Worm (Caenorhabditis elegans) whole organism, mixed stage, embryonic: ENCODE results near the gene C06E4.2.

Experiments used
- M03D4.4 ChIP-seq: sonication (generic microtip); optimal IDR thresholded peaks from 2 replicates; lab custom pipeline; 2017; ENCODE audit warnings: mild to moderate bottlenecking, missing genetic modification characterization, missing compliant biosample characterization
- bed-3 ChIP-seq: fragments of 200-800 bp; sonication (Bioruptor generic); optimal IDR thresholded peaks from 3 replicates; lab custom pipeline; 2018; ENCODE audit warnings: mild to moderate bottlenecking, missing genetic modification characterization, moderate library complexity, missing compliant biosample characterization
- blmp-1 ChIP-seq: fragments of 150-350 bp; optimal IDR thresholded peaks from 2 replicates; lab custom pipeline; 2014; ENCODE audit warnings: missing biosample characterization, missing genetic modification characterization
- ceh-39 ChIP-seq: fragments of 150-350 bp; optimal IDR thresholded peaks from 2 replicates; lab custom pipeline; 2014; ENCODE audit warnings: missing biosample characterization, missing genetic modification characterization
- ceh-43 ChIP-seq: fragments of 200-800 bp; sonication (Bioruptor generic); optimal IDR thresholded peaks from 2 replicates; lab custom pipeline; 2018; ENCODE audit warnings: mild to moderate bottlenecking, missing genetic modification characterization, moderate library complexity, missing compliant biosample characterization
- ceh-83 ChIP-seq: fragments of 200-800 bp; sonication (Bioruptor generic); optimal IDR thresholded peaks from 2 replicates; lab custom pipeline; 2018; ENCODE audit warnings: mild to moderate bottlenecking, missing genetic modification characterization, missing compliant biosample characterization
- ces-1 ChIP-seq: fragments of 150-350 bp; optimal IDR thresholded peaks from 2 replicates; lab custom pipeline; 2014; ENCODE audit warnings: missing biosample characterization, missing genetic modification reagents, missing genetic modification characterization
- cnd-1 ChIP-seq: fragments of 200-800 bp; sonication (Bioruptor generic); optimal IDR thresholded peaks from 2 replicates; lab custom pipeline; 2018; ENCODE audit warnings: mild to moderate bottlenecking, missing genetic modification characterization, missing compliant biosample characterization
- drap-1 ChIP-seq: fragments of 200-800 bp; sonication (Bioruptor generic); optimal IDR thresholded peaks from 3 replicates; lab custom pipeline; 2018; ENCODE audit warnings: mild to moderate bottlenecking, missing genetic modification characterization, missing compliant biosample characterization
- elt-1 ChIP-seq: sonication (generic microtip); optimal IDR thresholded peaks from 2 replicates; lab custom pipeline; 2017; ENCODE audit warnings: missing genetic modification characterization, mild to moderate bottlenecking, missing compliant biosample characterization, antibody characterized with exemption, moderate library complexity, borderline replicate concordance; ENCODE audit not compliant: insufficient read depth
- elt-3 ChIP-seq: fragments of 150-350 bp; optimal IDR thresholded peaks from 2 replicates; lab custom pipeline; 2014; ENCODE audit warnings: missing biosample characterization, missing genetic modification characterization
- flh-1 ChIP-seq: fragments of 200-800 bp; sonication (Bioruptor generic); optimal IDR thresholded peaks from 2 replicates; lab custom pipeline; 2018; ENCODE audit warnings: mild to moderate bottlenecking, missing genetic modification characterization, moderate library complexity, missing compliant biosample characterization
- ham-2 ChIP-seq: fragments of 200-800 bp; sonication (Bioruptor generic); optimal IDR thresholded peaks from 2 replicates; lab custom pipeline; 2018; ENCODE audit warnings: mild to moderate bottlenecking, missing genetic modification characterization, missing compliant biosample characterization
- hlh-1 ChIP-seq: fragments of 150-350 bp; optimal IDR thresholded peaks from 2 replicates; lab custom pipeline; 2014; ENCODE audit warnings: missing biosample characterization, missing genetic modification reagents, missing genetic modification characterization
- lin-13 ChIP-seq: fragments of 150-350 bp; optimal IDR thresholded peaks from 2 replicates; lab custom pipeline; 2014; ENCODE audit warnings: missing biosample characterization, missing genetic modification characterization
- lin-32 ChIP-seq: fragments of 200-800 bp; sonication (Bioruptor generic); optimal IDR thresholded peaks from 2 replicates; lab custom pipeline; 2018; ENCODE audit warnings: mild to moderate bottlenecking, missing genetic modification characterization, missing compliant biosample characterization
- lsy-2 ChIP-seq: fragments of 150-350 bp; optimal IDR thresholded peaks from 2 replicates; lab custom pipeline; 2014; ENCODE audit warnings: missing biosample characterization, missing genetic modification characterization
- mab-5 ChIP-seq: fragments of 150-350 bp; optimal IDR thresholded peaks from 2 replicates; lab custom pipeline; 2014; ENCODE audit warnings: missing biosample characterization, missing genetic modification characterization
- mep-1 ChIP-seq: fragments of 150-350 bp; optimal IDR thresholded peaks from 2 replicates; lab custom pipeline; 2017; ENCODE audit warnings: missing biosample characterization, missing genetic modification reagents, missing genetic modification characterization, inconsistent platforms
- mls-2 ChIP-seq: sonication (generic microtip); optimal IDR thresholded peaks from 2 replicates; lab custom pipeline; 2016; ENCODE audit warnings: mild to moderate bottlenecking, missing genetic modification characterization, moderate library complexity, missing compliant biosample characterization
- nhr-12 ChIP-seq: fragments of 150-350 bp; optimal IDR thresholded peaks from 2 replicates; lab custom pipeline; 2014; ENCODE audit warnings: missing biosample characterization, missing genetic modification characterization
- nhr-2 ChIP-seq: fragments of 150-350 bp; optimal IDR thresholded peaks from 2 replicates; lab custom pipeline; 2014; ENCODE audit warnings: missing biosample characterization, missing genetic modification characterization
- nhr-237 ChIP-seq: fragments of 150-350 bp; optimal IDR thresholded peaks from 2 replicates; lab custom pipeline; 2014; ENCODE audit warnings: missing biosample characterization, missing genetic modification characterization
- nhr-28 ChIP-seq: fragments of 150-350 bp; optimal IDR thresholded peaks from 2 replicates; lab custom pipeline; 2014; ENCODE audit warnings: missing biosample characterization, missing genetic modification characterization
- nhr-76 ChIP-seq: sonication (generic microtip); optimal IDR thresholded peaks from 2 replicates; lab custom pipeline; 2017; ENCODE audit warnings: missing biosample characterization, missing genetic modification characterization
- pha-4 ChIP-seq: fragments of 150-350 bp; optimal IDR thresholded peaks from 2 replicates; lab custom pipeline; 2018; ENCODE audit warnings: missing biosample characterization, missing genetic modification reagents, missing genetic modification characterization
- sem-2 ChIP-seq: fragments of 200-800 bp; sonication (Bioruptor generic); optimal IDR thresholded peaks from 2 replicates; lab custom pipeline; 2018; ENCODE audit warnings: mild to moderate bottlenecking, missing genetic modification characterization, missing compliant biosample characterization
- snpc-4 ChIP-seq: fragments of 150-350 bp; optimal IDR thresholded peaks from 2 replicates; lab custom pipeline; 2014; ENCODE audit warnings: missing biosample characterization, missing genetic modification characterization
- sptf-1 ChIP-seq: sonication (generic microtip); optimal IDR thresholded peaks from 2 replicates; lab custom pipeline; 2017; ENCODE audit warnings: mild to moderate bottlenecking, missing genetic modification characterization, moderate library complexity, missing compliant biosample characterization
- tbx-8 ChIP-seq: fragments of 200-800 bp; sonication (Bioruptor generic); optimal IDR thresholded peaks from 2 replicates; lab custom pipeline; 2018; ENCODE audit warnings: mild to moderate bottlenecking, missing genetic modification characterization, moderate library complexity, missing compliant biosample characterization
- unc-120 ChIP-seq: sonication (generic microtip); optimal IDR thresholded peaks from 2 replicates; lab custom pipeline; 2017; ENCODE audit warnings: missing genetic modification characterization, missing compliant biosample characterization; ENCODE audit not compliant: poor library complexity, severe bottlenecking
- unc-39 ChIP-seq: fragments of 150-350 bp; optimal IDR thresholded peaks from 2 replicates; lab custom pipeline; 2014; ENCODE audit warnings: missing biosample characterization, missing genetic modification characterization
- unc-62 ChIP-seq: fragments of 150-350 bp; optimal IDR thresholded peaks from 2 replicates; lab custom pipeline; 2014; ENCODE audit warnings: missing biosample characterization, missing genetic modification reagents, missing genetic modification characterization
- zip-8 ChIP-seq: fragments of 150-350 bp; optimal IDR thresholded peaks from 2 replicates; lab custom pipeline; 2014; ENCODE audit warnings: missing biosample characterization, missing genetic modification characterization
- ztf-11 ChIP-seq: fragments of 150-350 bp; optimal IDR thresholded peaks from 2 replicates; lab custom pipeline; 2014; ENCODE audit warnings: missing biosample characterization, missing genetic modification characterization

The C06E4.2 gene

ce11 chrIV:7234623-7235022 is 42.1 kb upstream of the C06E4.2 start:
- TF ChIP-seq nhr-76 (tag; lab: Kevin White, UChicago) (no peak), elt-1 (tag; lab: Kevin White, UChicago) (peak; percentile 39), mab-5 (tag; lab: Kevin White, UChicago) (no peak), snpc-4 (tag; lab: Kevin White, UChicago) (no peak)

- peak; percentile 57 for TF ChIP-seq cnd-1 (tag; lab: Kevin White, UChicago)
- no peak for TF ChIP-seq sptf-1 (tag; lab: Kevin White, UChicago)
- no peak for TF ChIP-seq ceh-39 (tag; lab: Kevin White, UChicago)
- TF ChIP-seq sem-2 (GFP tag; lab: Kevin White, UChicago) = no peak
- TF ChIP-seq mls-2 (tag; lab: Kevin White, UChicago) = peak; percentile 40
- peak; percentile 6 for TF ChIP-seq mep-1 (tag; lab: Kevin White, UChicago)
- TF ChIP-seq flh-1 (GFP tag; lab: Kevin White, UChicago) = no peak
- no peak for TF ChIP-seq nhr-12 (tag; lab: Kevin White, UChicago)
- TF ChIP-seq ces-1 = peak; percentile 17
- TF ChIP-seq nhr-2 (tag; lab: Kevin White, UChicago) = peak; percentile 96
- TF ChIP-seq unc-39 (tag; lab: Kevin White, UChicago) = no peak
- TF ChIP-seq ham-2 (GFP tag; lab: Kevin White, UChicago) = peak; percentile 92
- TF ChIP-seq pha-4 (tag; lab: Kevin White, UChicago) = no peak
- peak; percentile 14 for TF ChIP-seq lsy-2 (tag; lab: Kevin White, UChicago)
- no peak for TF ChIP-seq snpc-4 (tag; lab: Kevin White, UChicago)
- TF ChIP-seq lin-13 (tag; lab: Kevin White, UChicago) = no peak
- TF ChIP-seq nhr-76 (tag; lab: Kevin White, UChicago) = no peak
- peak; percentile 50 for TF ChIP-seq nhr-237 (tag; lab: Kevin White, UChicago)
- peak; percentile 58 for TF ChIP-seq hlh-1 (tag; lab: Kevin White, UChicago)
- peak; percentile 3 for TF ChIP-seq zip-8 (tag; lab: Kevin White, UChicago)
- peak; percentile 18 for TF ChIP-seq drap-1 (GFP tag; lab: Kevin White, UChicago)
- TF ChIP-seq ceh-83 (GFP tag; lab: Kevin White, UChicago) = no peak
- no peak for TF ChIP-seq blmp-1 (tag; lab: Kevin White, UChicago)
- TF ChIP-seq elt-1 (tag; lab: Kevin White, UChicago) = peak; percentile 7
- TF ChIP-seq M03D4.4 (tag; lab: Kevin White, UChicago) = peak; percentile 33
- no peak for TF ChIP-seq tbx-8 (GFP tag; lab: Kevin White, UChicago)
- peak; percentile 64 for TF ChIP-seq unc-62 (GFP tag; lab: Kevin White, UChicago)
- no peak for TF ChIP-seq bed-3
- TF ChIP-seq elt-3 (tag; lab: Kevin White, UChicago) = no peak
- TF ChIP-seq unc-120 (tag; lab: Kevin White, UChicago) = peak; percentile 83
- TF ChIP-seq ztf-11 (tag; lab: Kevin White, UChicago) = peak; percentile 5
- no peak for TF ChIP-seq nhr-28 (tag; lab: Kevin White, UChicago)
- peak; percentile 7 for TF ChIP-seq lin-32 (GFP tag; lab: Kevin White, UChicago)
- TF ChIP-seq ceh-43 (GFP tag; lab: Kevin White, UChicago) = no peak
- no peak for TF ChIP-seq mab-5 (tag; lab: Kevin White, UChicago)
Measured at ce11 chrIV:7235382-7235917, 41.3 kb upstream of the C06E4.2 start.

ce11 chrIV:7236248-7236772 is 40.5 kb upstream of the C06E4.2 start:
- peak; percentile 86 for TF ChIP-seq zip-8 (tag; lab: Kevin White, UChicago)
- no peak for TF ChIP-seq nhr-12 (tag; lab: Kevin White, UChicago)
